Worm (Caenorhabditis elegans): Measurements from ENCODE around the gene srx-45.

The srx-45 gene

DNA sequence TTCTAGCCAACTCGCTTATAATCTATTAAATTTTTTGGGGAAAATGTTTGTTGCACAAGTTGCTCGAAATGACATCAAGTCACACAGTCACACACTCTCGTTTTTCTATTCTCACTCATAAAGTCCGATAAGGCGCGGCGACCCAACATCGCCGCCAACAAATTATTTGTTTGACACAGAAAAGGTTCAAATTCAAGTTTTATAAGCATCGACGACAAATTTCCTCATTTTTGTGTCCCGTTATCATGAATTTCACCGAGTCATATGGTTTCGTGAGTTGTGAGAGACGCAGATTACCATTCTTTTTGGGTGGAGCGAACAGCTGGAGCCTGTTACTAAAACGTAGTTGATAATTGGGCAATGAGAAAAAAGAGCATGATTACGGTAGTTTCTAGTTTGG, 16.7 kb downstream of the srx-45 start (continued):
- TF ChIP-seq pqm-1 (tag; optimal IDR thresholded peaks at IDR 0.05) (peak; percentile 94), nhr-28 (tag; optimal IDR thresholded peaks at IDR 0.05) (peak; percentile 88), unc-62 (GFP tag; optimal IDR thresholded peaks at IDR 0.05 in 1 of 2) (peak in 1 of 2 experiments; percentile 94), unc-62 (tag; optimal IDR thresholded peaks at IDR 0.05) (no peak)

DNA sequence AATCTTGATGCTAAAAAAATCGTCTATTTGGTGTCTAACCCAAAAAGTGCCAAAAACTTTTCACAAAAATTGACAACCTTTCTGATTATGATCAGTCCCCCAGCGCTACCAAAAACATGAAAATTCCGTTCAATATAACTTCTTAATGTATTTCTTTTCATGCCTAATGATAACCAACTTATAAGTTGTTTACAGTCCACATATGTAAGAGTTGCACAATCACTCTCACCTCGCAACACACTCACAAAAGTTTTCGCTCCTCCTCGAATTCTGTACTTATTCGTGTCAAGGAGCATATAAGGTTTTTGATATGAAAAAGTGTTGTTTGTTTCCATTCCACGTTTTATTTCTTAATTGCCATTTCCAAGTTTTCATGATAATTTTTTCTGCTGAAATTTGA, 18.0 kb downstream of the srx-45 start:
- TF ChIP-seq daf-16 (GFP tag; optimal IDR thresholded peaks at IDR 0.05), result no peak
- TF ChIP-seq daf-16 (tag; optimal IDR thresholded peaks at IDR 0.05), result peak; percentile 92
- TF ChIP-seq pqm-1 (tag; optimal IDR thresholded peaks at IDR 0.05), result peak; percentile 53
- no peak for TF ChIP-seq hmg-1.1 (GFP tag; IDR thresholded peaks at IDR 0.05)
- no peak for TF ChIP-seq unc-62 (GFP tag; optimal IDR thresholded peaks at IDR 0.05 in 1 of 2)
- no peak for TF ChIP-seq unc-62 (tag; optimal IDR thresholded peaks at IDR 0.05)
- 0 out of 2 replicates have a peak, but pooled peaks have one; percentile 9 for TF ChIP-seq dmd-6 (GFP tag; IDR thresholded peaks at IDR 0.05)

DNA sequence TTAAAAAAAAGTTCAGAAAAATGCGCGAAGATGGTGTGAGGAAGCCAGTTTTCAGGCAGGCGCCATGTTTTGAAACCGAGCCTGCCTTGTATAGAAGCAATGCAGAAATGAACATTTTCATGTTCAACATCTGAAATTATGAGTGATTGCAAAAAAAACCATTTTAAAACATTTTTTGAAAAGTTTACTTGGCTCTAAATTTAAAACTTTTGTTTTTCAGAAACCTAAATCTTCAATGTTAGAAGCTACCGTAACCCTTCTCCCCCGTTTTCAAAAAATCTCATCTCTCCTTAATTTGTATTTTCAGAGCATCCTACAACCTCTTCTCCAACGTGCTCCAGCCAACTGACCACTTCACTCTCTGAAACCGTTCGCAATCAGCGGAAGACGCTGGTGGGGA, 25.0 kb downstream of the srx-45 start, which contains the start of gene fozi-1:
fozi-1 (plus strand) TSS at position 301 of the 400 bp plus-strand sequence.
- TF ChIP-seq F37D6.2 (tag; optimal IDR thresholded peaks at IDR 0.05), result no peak
- no peak for TF ChIP-seq Y48G9A.11 (GFP tag; IDR thresholded peaks at IDR 0.05)
- no peak for TF ChIP-seq T20F7.1 (GFP tag; optimal IDR thresholded peaks at IDR 0.05)
- TF ChIP-seq F26F4.8 (GFP tag; conservative IDR thresholded peaks at IDR 0.05), result no peak
- no peak for TF ChIP-seq fos-1 (tag; optimal IDR thresholded peaks at IDR 0.05)
- no peak for TF ChIP-seq spr-1 (tag; optimal IDR thresholded peaks at IDR 0.05)
- TF ChIP-seq gei-8 (GFP tag; optimal IDR thresholded peaks at IDR 0.05), result no peak
- TF ChIP-seq T26A8.4 (GFP tag; IDR thresholded peaks at IDR 0.05), result no peak
- no peak for TF ChIP-seq nhr-111 (GFP tag; optimal IDR thresholded peaks at IDR 0.05)
- no peak for TF ChIP-seq daf-12 (tag; optimal IDR thresholded peaks at IDR 0.05)
- TF ChIP-seq pha-4 (GFP tag; IDR thresholded peaks at IDR 0.05), result no peak
- TF ChIP-seq pha-4 (tag; optimal IDR thresholded peaks at IDR 0.05), result no peak
- TF ChIP-seq nhr-77 (tag; optimal IDR thresholded peaks at IDR 0.05), result no peak
- no peak for TF ChIP-seq ztf-7 (tag; optimal IDR thresholded peaks at IDR 0.05)
- TF ChIP-seq ceh-20 (GFP tag; IDR thresholded peaks at IDR 0.05), result no peak
- no peak for TF ChIP-seq dpl-1 (GFP tag; optimal IDR thresholded peaks at IDR 0.05)
- no peak for TF ChIP-seq sdz-12 (GFP tag; optimal IDR thresholded peaks at IDR 0.05)
- no peak for TF ChIP-seq nhr-25 (tag; optimal IDR thresholded peaks at IDR 0.05; ENCODE audit: borderline replicate concordance, insufficient read depth)
- TF ChIP-seq nhr-11 (tag; optimal IDR thresholded peaks at IDR 0.05), result no peak
- TF ChIP-seq lin-15B (tag; optimal IDR thresholded peaks at IDR 0.05), result no peak

DNA sequence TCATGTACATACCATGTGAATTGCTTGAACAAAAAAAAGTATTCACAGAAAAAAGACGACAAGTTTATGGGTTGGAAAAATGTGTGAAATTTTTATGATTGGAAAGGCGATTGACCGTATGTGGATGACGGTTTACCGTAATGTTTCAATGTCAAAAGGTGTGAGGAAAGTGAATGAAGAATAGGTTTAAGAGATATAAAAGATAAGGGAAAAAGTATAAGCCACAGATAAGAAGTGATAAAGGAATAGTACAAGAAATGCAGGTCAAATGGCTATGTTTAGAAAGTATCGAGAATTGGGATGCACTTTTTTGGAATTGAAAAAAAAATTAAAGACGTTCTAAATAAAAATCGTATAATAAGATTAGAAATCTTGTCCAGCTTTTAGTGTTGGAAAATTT, 28.7 kb downstream of the srx-45 start:
- TF ChIP-seq rbr-2 (tag; optimal IDR thresholded peaks at IDR 0.05) (no peak), egl-43 (GFP tag; IDR thresholded peaks at IDR 0.05) (no peak), dmd-6 (GFP tag; IDR thresholded peaks at IDR 0.05) (no peak), skn-1 (tag; optimal IDR thresholded peaks at IDR 0.05) (no peak), nhr-28 (tag; optimal IDR thresholded peaks at IDR 0.05) (peak; percentile 2), F26F4.8 (GFP tag; conservative IDR thresholded peaks at IDR 0.05) (no peak), ama-1 (optimal IDR thresholded peaks at IDR 0.05) (no peak)

DNA sequence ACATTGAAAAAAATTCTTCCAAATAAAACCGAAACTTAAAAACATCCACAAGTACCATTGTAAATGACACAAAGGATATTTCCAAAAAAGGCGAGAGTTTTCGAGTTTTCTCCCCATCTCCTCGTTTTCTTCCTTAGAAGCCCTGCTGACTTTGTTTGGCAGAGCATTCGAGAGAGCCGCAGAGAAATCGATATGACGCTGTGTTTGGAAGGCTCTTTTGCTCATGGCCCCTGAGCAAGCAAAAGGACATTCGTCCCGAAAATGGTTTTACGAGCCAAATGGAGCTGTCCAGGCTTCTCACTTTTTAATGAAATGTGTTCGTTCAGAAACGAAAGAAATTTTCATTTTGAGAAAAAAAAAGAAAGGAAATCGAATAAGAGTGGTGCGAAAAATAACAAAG, 34.4 kb downstream of the srx-45 start:
- TF ChIP-seq unc-62 (GFP tag; optimal IDR thresholded peaks at IDR 0.05 in 1 of 2) (no peak), unc-62 (tag; optimal IDR thresholded peaks at IDR 0.05) (no peak), nhr-77 (tag; optimal IDR thresholded peaks at IDR 0.05) (no peak), zip-11 (GFP tag; IDR thresholded peaks at IDR 0.05) (no peak), hmg-1.1 (GFP tag; IDR thresholded peaks at IDR 0.05) (0 out of 2 replicates have a peak, but pooled peaks have one; percentile 16), rbr-2 (tag; optimal IDR thresholded peaks at IDR 0.05) (no peak), ztf-11 (tag; optimal IDR thresholded peaks at IDR 0.05) (no peak), zfp-2 (tag; optimal IDR thresholded peaks at IDR 0.05) (no peak), lsy-2 (tag; optimal IDR thresholded peaks at IDR 0.05) (peak in 1 of 2 experiments; percentile 6), dmd-8 (GFP tag; IDR thresholded peaks at IDR 0.05) (no peak), duxl-1 (tag; optimal IDR thresholded peaks at IDR 0.05; ENCODE audit: poor library complexity) (no peak), mdt-29 (GFP tag; IDR thresholded peaks at IDR 0.05) (no peak), D1046.2 (GFP tag; IDR thresholded peaks at IDR 0.05) (no peak), nhr-25 (tag; optimal IDR thresholded peaks at IDR 0.05; ENCODE audit: borderline replicate concordance, insufficient read depth) (no peak), pha-4 (GFP tag; IDR thresholded peaks at IDR 0.05) (no peak), pha-4 (tag; optimal IDR thresholded peaks at IDR 0.05) (no peak), daf-19 (GFP tag; conservative IDR thresholded peaks at IDR 0.05) (no peak), nhr-10 (tag; optimal IDR thresholded peaks at IDR 0.05) (no peak), snpc-1.2 (GFP tag; IDR thresholded peaks at IDR 0.05) (no peak), egl-43 (GFP tag; IDR thresholded peaks at IDR 0.05) (no peak), hlh-30 (tag; optimal IDR thresholded peaks at IDR 0.05; ENCODE audit: insufficient read depth) (peak; percentile 36), F44E2.7 (GFP tag; IDR thresholded peaks at IDR 0.05) (no peak), spr-1 (tag; optimal IDR thresholded peaks at IDR 0.05) (no peak)

Data from whole organism, L4 larva.